Fruit fly (Drosophila melanogaster) whole organism, embryonic: ENCODE measurements around the gene dUTPase.

Experiments used
- Adf1 ChIP-seq: fragments of 200-800 bp; sonication (Bioruptor generic); IDR thresholded peaks from 2 replicates; pipeline ENCODE4 v1.3.6; 2022; ENCODE audit warnings: missing biosample characterization, missing genetic modification characterization
- CG10462 ChIP-seq: fragments of 200-800 bp; sonication (Bioruptor generic); optimal IDR thresholded peaks from 2 replicates; lab custom pipeline; 2016; ENCODE audit warnings: missing biosample characterization, missing genetic modification characterization
- CG10959 ChIP-seq: fragments of 200-800 bp; sonication (Bioruptor generic); IDR thresholded peaks from 2 replicates; pipeline ENCODE4 v1.3.6; 2022; ENCODE audit warnings: missing biosample characterization, missing genetic modification characterization
- CG15514 ChIP-seq: fragments of 200-800 bp; sonication (Bioruptor generic); optimal IDR thresholded peaks from 3 replicates; lab custom pipeline; 2017; ENCODE audit warnings: missing biosample characterization, missing genetic modification characterization, mild to moderate bottlenecking, moderate library complexity, missing genetic modification reagents
- CG15696 ChIP-seq: fragments of 200-800 bp; sonication (Bioruptor generic); optimal IDR thresholded peaks from 2 replicates; lab custom pipeline; 2019; ENCODE audit warnings: missing biosample characterization, mild to moderate bottlenecking, missing genetic modification characterization, moderate library complexity
- CG1792 ChIP-seq: fragments of 200-800 bp; sonication (Bioruptor generic); optimal IDR thresholded peaks from 2 replicates; lab custom pipeline; 2016; ENCODE audit warnings: missing biosample characterization, missing genetic modification characterization
- CG30020 ChIP-seq: fragments of 200-800 bp; optimal IDR thresholded peaks from 2 replicates; lab custom pipeline; 2019; ENCODE audit warnings: missing biosample characterization, mild to moderate bottlenecking, missing genetic modification characterization, moderate library complexity
- CG33213 ChIP-seq: fragments of 200-800 bp; sonication (Bioruptor generic); optimal IDR thresholded peaks from 3 replicates; lab custom pipeline; 2016; ENCODE audit warnings: missing biosample characterization, missing genetic modification characterization
- CG3995 ChIP-seq: fragments of 200-800 bp; sonication (Bioruptor generic); optimal IDR thresholded peaks from 3 replicates; lab custom pipeline; 2016; ENCODE audit warnings: missing biosample characterization, missing genetic modification characterization
- CG42726 ChIP-seq: fragments of 200-800 bp; sonication (Bioruptor generic); IDR thresholded peaks from 2 replicates; pipeline ENCODE4 v1.3.6; 2022; ENCODE audit warnings: missing biosample characterization, missing genetic modification characterization; ENCODE audit not compliant: partially characterized antibody
- CG4617 ChIP-seq: fragments of 200-800 bp; sonication (Bioruptor generic); optimal IDR thresholded peaks from 3 replicates; lab custom pipeline; 2016; ENCODE audit warnings: missing biosample characterization, missing genetic modification characterization, borderline replicate concordance
- CG6272 ChIP-seq: fragments of 200-800 bp; sonication (Bioruptor generic); IDR thresholded peaks from 2 replicates; pipeline ENCODE4 v1.3.6; 2022; ENCODE audit warnings: missing biosample characterization, missing genetic modification characterization
- CG7556 ChIP-seq: fragments of 200-800 bp; sonication (Bioruptor generic); optimal IDR thresholded peaks from 2 replicates; lab custom pipeline; 2017; ENCODE audit warnings: missing biosample characterization, mild to moderate bottlenecking, missing genetic modification characterization
- CG8388 ChIP-seq: fragments of 200-800 bp; sonication (Bioruptor generic); optimal IDR thresholded peaks from 2 replicates; lab custom pipeline; 2019; ENCODE audit warnings: missing biosample characterization, mild to moderate bottlenecking, missing genetic modification characterization, moderate library complexity
- CG8765 ChIP-seq: fragments of 200-800 bp; sonication (Bioruptor generic); IDR thresholded peaks from 2 replicates; pipeline ENCODE4 v1.3.6; 2022; ENCODE audit warnings: missing biosample characterization, missing genetic modification characterization
- CG9437 ChIP-seq: fragments of 200-800 bp; sonication (Bioruptor generic); optimal IDR thresholded peaks from 2 replicates; lab custom pipeline; 2018; ENCODE audit warnings: missing biosample characterization, mild to moderate bottlenecking, missing genetic modification characterization
- CG9609 ChIP-seq: fragments of 200-800 bp; sonication (Bioruptor generic); optimal IDR thresholded peaks from 3 replicates; lab custom pipeline; 2016; ENCODE audit warnings: missing biosample characterization, missing genetic modification characterization
- CG9797 ChIP-seq: fragments of 200-800 bp; sonication (Bioruptor generic); optimal IDR thresholded peaks from 3 replicates; lab custom pipeline; 2018; ENCODE audit warnings: missing biosample characterization, mild to moderate bottlenecking, missing genetic modification characterization
- CHES-1-like ChIP-seq: fragments of 200-800 bp; sonication (Bioruptor generic); optimal IDR thresholded peaks from 2 replicates; lab custom pipeline; 2016; ENCODE audit warnings: missing biosample characterization, missing genetic modification characterization
- CrebB ChIP-seq: fragments of 200-800 bp; sonication (Bioruptor generic); optimal IDR thresholded peaks from 3 replicates; lab custom pipeline; 2018; ENCODE audit warnings: missing biosample characterization, mild to moderate bottlenecking, missing genetic modification characterization
- Dbx ChIP-seq: fragments of 200-800 bp; sonication (Bioruptor generic); IDR thresholded peaks from 3 replicates; pipeline ENCODE4 v1.3.6; 2022; ENCODE audit warnings: missing biosample characterization, missing genetic modification characterization
- Dip3 ChIP-seq: fragments of 200-800 bp; sonication (Bioruptor generic); optimal IDR thresholded peaks from 3 replicates; lab custom pipeline; 2016; ENCODE audit warnings: missing biosample characterization, missing genetic modification characterization
- Dref ChIP-seq: fragments of 200-800 bp; sonication (Bioruptor generic); IDR thresholded peaks from 2 replicates; pipeline ENCODE4 v1.3.6; 2022; ENCODE audit warnings: missing biosample characterization, missing genetic modification characterization
- Fer1 ChIP-seq: fragments of 200-800 bp; sonication (Bioruptor generic); optimal IDR thresholded peaks from 2 replicates; lab custom pipeline; 2017; ENCODE audit warnings: missing biosample characterization, mild to moderate bottlenecking, missing genetic modification characterization
- Gug ChIP-seq: fragments of 200-800 bp; sonication (Bioruptor generic); IDR thresholded peaks from 4 replicates; pipeline ENCODE4 v1.3.6; 2022; ENCODE audit warnings: missing biosample characterization, missing genetic modification characterization
- HLHmδ ChIP-seq: fragments of 200-800 bp; sonication (Bioruptor generic); optimal IDR thresholded peaks from 2 replicates; lab custom pipeline; 2018; ENCODE audit warnings: missing biosample characterization, mild to moderate bottlenecking, missing genetic modification characterization, moderate library complexity
- Hsf ChIP-seq: fragments of 200-800 bp; sonication (Bioruptor generic); optimal IDR thresholded peaks from 3 replicates; lab custom pipeline; 2016; ENCODE audit warnings: missing biosample characterization, missing genetic modification characterization
- Max ChIP-seq: fragments of 200-800 bp; sonication (Bioruptor generic); optimal IDR thresholded peaks from 2 replicates; lab custom pipeline; 2016; ENCODE audit warnings: missing biosample characterization, mild to moderate bottlenecking, missing genetic modification characterization
- Med ChIP-seq: fragments of 200-800 bp; sonication (Bioruptor generic); peaks from one replicate; lab custom pipeline; 2016; ENCODE audit warnings: missing biosample characterization, missing genetic modification characterization, mild to moderate bottlenecking, inconsistent platforms, moderate library complexity
- NC2β ChIP-seq: fragments of 200-800 bp; sonication (Bioruptor generic); optimal IDR thresholded peaks from 2 replicates; lab custom pipeline; 2016; ENCODE audit warnings: missing biosample characterization, missing genetic modification characterization
- NK7.1 ChIP-seq: fragments of 200-800 bp; sonication (Bioruptor generic); optimal IDR thresholded peaks from 3 replicates; lab custom pipeline; 2016; ENCODE audit warnings: missing biosample characterization, missing genetic modification characterization
- Oli ChIP-seq: fragments of 200-800 bp; sonication (Bioruptor generic); optimal IDR thresholded peaks from 2 replicates; lab custom pipeline; 2018; ENCODE audit warnings: missing biosample characterization, mild to moderate bottlenecking, missing genetic modification characterization, moderate library complexity
- Opbp ChIP-seq: fragments of 200-800 bp; sonication (Bioruptor generic); IDR thresholded peaks from 3 replicates; pipeline ENCODE4 v1.3.6; 2022; ENCODE audit warnings: missing biosample characterization, missing genetic modification characterization; ENCODE audit not compliant: partially characterized antibody
- Usf ChIP-seq: fragments of 200-800 bp; sonication (Bioruptor generic); optimal IDR thresholded peaks from 2 replicates; lab custom pipeline; 2017; ENCODE audit warnings: missing genotype, missing biosample characterization, missing genetic modification characterization
- abd-A ChIP-seq: fragments of 200-800 bp; sonication (Bioruptor generic); optimal IDR thresholded peaks from 3 replicates; lab custom pipeline; 2019; ENCODE audit warnings: missing biosample characterization, mild to moderate bottlenecking, missing genetic modification characterization, moderate library complexity
- amos ChIP-seq: fragments of 200-800 bp; sonication (Bioruptor generic); IDR thresholded peaks from 2 replicates; pipeline ENCODE4 v1.3.6; 2022; ENCODE audit warnings: missing biosample characterization, missing genetic modification characterization; ENCODE audit not compliant: partially characterized antibody
- az2 ChIP-seq: fragments of 200-800 bp; sonication (Bioruptor generic); optimal IDR thresholded peaks from 3 replicates; lab custom pipeline; 2016; ENCODE audit warnings: missing biosample characterization, missing genetic modification characterization
- bcd ChIP-seq: fragments of 200-800 bp; sonication (Bioruptor generic); optimal IDR thresholded peaks from 2 replicates; lab custom pipeline; 2017; ENCODE audit warnings: missing biosample characterization, mild to moderate bottlenecking, missing genetic modification characterization
- dati ChIP-seq: fragments of 200-800 bp; sonication (Bioruptor generic); IDR thresholded peaks from 2 replicates; pipeline ENCODE4 v1.3.6; 2022; ENCODE audit warnings: missing biosample characterization, missing genetic modification characterization
- gfzf ChIP-seq: fragments of 200-800 bp; sonication (Bioruptor generic); optimal IDR thresholded peaks from 2 replicates; lab custom pipeline; 2016; ENCODE audit warnings: missing biosample characterization, mild to moderate bottlenecking, missing genetic modification characterization, moderate library complexity
- gro ChIP-seq: fragments of 200-800 bp; sonication (Bioruptor generic); optimal IDR thresholded peaks from 2 replicates; lab custom pipeline; 2016; ENCODE audit warnings: missing biosample characterization, missing genetic modification characterization
- insv ChIP-seq, 2 experiments: fragments of 200-800 bp; sonication (Bioruptor generic); optimal IDR thresholded peaks; 3 replicates each; lab custom pipeline; 2016 to 2018; ENCODE audit warnings: missing biosample characterization in 2 of 2, missing genetic modification characterization in 2 of 2
- lilli ChIP-seq: fragments of 200-800 bp; sonication (Bioruptor generic); optimal IDR thresholded peaks from 3 replicates; lab custom pipeline; 2016; ENCODE audit warnings: missing biosample characterization, missing genetic modification characterization
- maf-S ChIP-seq: fragments of 200-800 bp; sonication (Bioruptor generic); optimal IDR thresholded peaks from 2 replicates; lab custom pipeline; 2016; ENCODE audit warnings: missing biosample characterization, missing genetic modification characterization
- row ChIP-seq: fragments of 200-800 bp; sonication (Bioruptor generic); IDR thresholded peaks from 3 replicates; pipeline ENCODE4 v1.3.6; 2022; ENCODE audit warnings: missing biosample characterization, missing genetic modification characterization
- sens ChIP-seq: fragments of 200-800 bp; sonication (Bioruptor generic); peaks from one replicate; lab custom pipeline; 2016; ENCODE audit warnings: missing biosample characterization, missing genetic modification characterization
- sna ChIP-seq: fragments of 200-800 bp; sonication (Bioruptor generic); IDR thresholded peaks from 2 replicates; pipeline ENCODE4 v1.3.6; 2022; ENCODE audit warnings: missing biosample characterization, missing genetic modification characterization; ENCODE audit not compliant: partially characterized antibody
- stc ChIP-seq: fragments of 200-800 bp; sonication (Bioruptor generic); IDR thresholded peaks from 2 replicates; pipeline ENCODE4 v1.3.6; 2022; ENCODE audit warnings: missing biosample characterization, missing genetic modification characterization
- tna ChIP-seq: fragments of 200-800 bp; sonication (Bioruptor generic); IDR thresholded peaks from 2 replicates; pipeline ENCODE4 v1.3.6; 2022; ENCODE audit warnings: missing biosample characterization, missing genetic modification characterization; ENCODE audit not compliant: partially characterized antibody
- tx ChIP-seq: fragments of 200-800 bp; sonication (Bioruptor generic); optimal IDR thresholded peaks from 2 replicates; lab custom pipeline; 2016; ENCODE audit warnings: missing biosample characterization, missing genetic modification characterization
- zen2 ChIP-seq: fragments of 200-800 bp; sonication (Bioruptor generic); IDR thresholded peaks from 3 replicates; pipeline ENCODE4 v1.3.6; 2022; ENCODE audit warnings: missing biosample characterization, missing genetic modification characterization; ENCODE audit not compliant: partially characterized antibody

The dUTPase gene

DNA sequence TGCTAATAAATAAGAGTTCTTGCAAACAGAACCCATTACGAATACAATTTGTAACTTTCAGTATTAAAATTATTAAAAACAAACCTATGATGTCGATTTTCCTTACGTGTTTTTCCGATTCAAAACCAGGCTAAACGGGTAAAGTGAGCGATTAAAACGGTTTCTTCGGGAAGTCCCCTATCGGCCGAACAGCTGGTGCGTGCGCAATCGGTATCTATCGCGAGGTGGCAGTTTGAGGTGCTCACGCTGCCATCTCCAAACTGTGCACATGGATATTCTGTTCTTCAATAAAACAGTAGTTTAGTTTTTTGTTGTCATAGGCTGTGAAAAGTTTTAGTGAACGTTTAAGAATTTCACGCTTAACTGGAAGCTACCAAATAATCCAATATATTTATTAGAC, 21.9 kb upstream of the dUTPase start, which contains the start of gene TTLL4A (continued):
- TF ChIP-seq zen2 (GFP tag; lab: Robert Waterston, UW) (peak; percentile 96), stc (GFP tag; lab: Robert Waterston, UW) (no peak), CG7556 (GFP tag; lab: Kevin White, UChicago) (no peak), tna (GFP tag; lab: Robert Waterston, UW) (peak; percentile 96), CG10959 (GFP tag; lab: Robert Waterston, UW) (no peak), CG9797 (GFP tag; lab: Kevin White, UChicago) (peak; percentile 52), NC2β (no peak), CG1792 (peak; percentile 3), Gug (GFP tag; lab: Robert Waterston, UW) (peak; percentile 52; the same call in 2 of the 4 replicates), Dref (GFP tag; lab: Robert Waterston, UW) (peak; percentile 62), CHES-1-like (peak; percentile 12), maf-S (GFP tag; lab: Kevin White, UChicago) (peak; percentile 7), Fer1 (GFP tag; lab: Kevin White, UChicago) (no peak), gro (GFP tag; lab: Kevin White, UChicago) (peak; percentile 50), CG15696 (tag; lab: Kevin White, UChicago) (no peak), insv (GFP tag; optimal IDR thresholded peaks at IDR 0.05; lab: Kevin White, UChicago) (no peak), tx (peak; percentile 32), dati (GFP tag; lab: Robert Waterston, UW) (no peak), Usf (GFP tag; lab: Kevin White, UChicago) (no peak), Max (GFP tag; lab: Kevin White, UChicago) (peak; percentile 74), az2 (GFP tag; lab: Kevin White, UChicago) (no peak), CG10462 (GFP tag; lab: Kevin White, UChicago) (no peak), NK7.1 (GFP tag; lab: Kevin White, UChicago) (no peak), CG8765 (GFP tag; lab: Robert Waterston, UW) (no peak), Oli (tag; lab: Kevin White, UChicago) (no peak), bcd (GFP tag; lab: Kevin White, UChicago) (no peak), lilli (GFP tag; lab: Kevin White, UChicago) (peak; percentile 43), sna (GFP tag; lab: Robert Waterston, UW) (peak; percentile 97), CG42726 (GFP tag; lab: Robert Waterston, UW) (peak; percentile 99), Med (peak; percentile 89), Adf1 (peak; percentile 18; the same call in 1 of the 2 replicates), gfzf (GFP tag; lab: Kevin White, UChicago) (peak; percentile 54), HLHmδ (GFP tag; lab: Kevin White, UChicago) (no peak), amos (GFP tag; lab: Robert Waterston, UW) (peak; percentile 99), CG33213 (peak; percentile 42), Opbp (GFP tag; lab: Robert Waterston, UW) (peak; percentile 99), Hsf (peak; percentile 21), CG6272 (no peak), row (GFP tag; lab: Robert Waterston, UW) (peak; percentile 86; the same call in 2 of the 3 replicates), CG9609 (GFP tag; lab: Kevin White, UChicago) (no peak), Dip3 (GFP tag; lab: Kevin White, UChicago) (peak; percentile 81), Dbx (GFP tag; lab: Robert Waterston, UW) (0 out of 3 replicates have a peak, but pooled peaks have one; percentile 44), CG30020 (tag; lab: Kevin White, UChicago) (peak; percentile 73), CG3995 (GFP tag; lab: Kevin White, UChicago) (peak; percentile 32), sens (GFP tag; lab: Kevin White, UChicago) (peak; percentile 82), abd-A (no peak), CG4617 (GFP tag; lab: Kevin White, UChicago) (peak; percentile 79), CrebB (peak; percentile 21), CG8388 (GFP tag; lab: Kevin White, UChicago) (no peak), CG15514 (GFP tag; lab: Kevin White, UChicago) (peak; percentile 93), CG9437 (GFP tag; lab: Kevin White, UChicago) (peak; percentile 85)
